Fruit fly (Drosophila melanogaster) whole organism, embryonic: ENCODE measurements around the gene spo.

ENCODE experiments used
- Atf-2 ChIP-seq: fragments of 200-800 bp; sonication (Bioruptor generic); optimal IDR thresholded peaks from 2 replicates; lab custom pipeline; 2016; ENCODE audit warnings: missing biosample characterization, missing genetic modification characterization
- CG11456 ChIP-seq: fragments of 200-800 bp; sonication (Bioruptor generic); IDR thresholded peaks from 3 replicates; pipeline ENCODE4 v1.3.6; 2022; ENCODE audit warnings: missing biosample characterization, missing genetic modification characterization
- CG12659 ChIP-seq: fragments of 200-800 bp; sonication (Bioruptor generic); optimal IDR thresholded peaks from 3 replicates; lab custom pipeline; 2017; ENCODE audit warnings: mild to moderate bottlenecking, missing biosample characterization, missing genetic modification reagents, missing genetic modification characterization
- CG12769 ChIP-seq: fragments of 200-800 bp; sonication (Bioruptor generic); optimal IDR thresholded peaks from 2 replicates; lab custom pipeline; 2019; ENCODE audit warnings: missing biosample characterization, mild to moderate bottlenecking, missing genetic modification characterization, moderate library complexity
- CG2199 ChIP-seq: fragments of 200-800 bp; sonication (Bioruptor generic); IDR thresholded peaks from 3 replicates; pipeline ENCODE4 v1.3.6; 2022; ENCODE audit warnings: missing biosample characterization, missing genetic modification characterization
- CG34422 ChIP-seq: fragments of 200-800 bp; sonication (Bioruptor generic); IDR thresholded peaks from 3 replicates; pipeline ENCODE4 v1.3.6; 2022; ENCODE audit warnings: missing biosample characterization, missing genetic modification characterization
- CG3726 ChIP-seq: fragments of 200-800 bp; sonication (Bioruptor generic); IDR thresholded peaks from 3 replicates; pipeline ENCODE4, ENCODE4 v1.3.6; 2022; ENCODE audit warnings: missing biosample characterization, missing genetic modification characterization
- Dbx ChIP-seq: fragments of 200-800 bp; sonication (Bioruptor generic); IDR thresholded peaks from 3 replicates; pipeline ENCODE4 v1.3.6; 2022; ENCODE audit warnings: missing biosample characterization, missing genetic modification characterization
- Ets65A ChIP-seq: fragments of 200-800 bp; sonication (Bioruptor generic); peaks from one replicate; lab custom pipeline; 2016; ENCODE audit warnings: missing biosample characterization, missing genetic modification characterization
- Hr39 ChIP-seq: fragments of >200 bp; optimal IDR thresholded peaks from 2 replicates; lab custom pipeline; 2017
- Med ChIP-seq: fragments of 200-800 bp; sonication (Bioruptor generic); peaks from one replicate; lab custom pipeline; 2016; ENCODE audit warnings: missing biosample characterization, missing genetic modification characterization, mild to moderate bottlenecking, inconsistent platforms, moderate library complexity
- Sry-β ChIP-seq: fragments of 200-800 bp; sonication (Bioruptor generic); optimal IDR thresholded peaks from 2 replicates; lab custom pipeline; 2018; ENCODE audit warnings: missing biosample characterization, mild to moderate bottlenecking, missing genetic modification characterization, moderate library complexity
- cg ChIP-seq: fragments of 200-800 bp; sonication (Bioruptor generic); optimal IDR thresholded peaks from 3 replicates; lab custom pipeline; 2019; ENCODE audit warnings: missing biosample characterization, mild to moderate bottlenecking, missing genetic modification characterization, moderate library complexity
- dysf ChIP-seq: fragments of 200-800 bp; sonication (Bioruptor generic); IDR thresholded peaks from 3 replicates; pipeline ENCODE4 v1.3.6; 2022; ENCODE audit warnings: missing biosample characterization, missing genetic modification characterization
- eyg ChIP-seq: fragments of 200-800 bp; sonication (Bioruptor generic); optimal IDR thresholded peaks from 3 replicates; lab custom pipeline; 2016; ENCODE audit warnings: missing biosample characterization, missing genetic modification characterization
- ken ChIP-seq: fragments of 200-800 bp; sonication (Bioruptor generic); IDR thresholded peaks from 3 replicates; pipeline ENCODE4 v1.3.6; 2022; ENCODE audit warnings: missing biosample characterization, missing genetic modification characterization
- knrl ChIP-seq: fragments of 200-800 bp; sonication (Bioruptor generic); IDR thresholded peaks from 3 replicates; pipeline ENCODE4 v1.3.6; 2022; ENCODE audit warnings: missing biosample characterization, missing genetic modification characterization; ENCODE audit not compliant: partially characterized antibody
- sens ChIP-seq: fragments of 200-800 bp; sonication (Bioruptor generic); peaks from one replicate; lab custom pipeline; 2016; ENCODE audit warnings: missing biosample characterization, missing genetic modification characterization
- sr ChIP-seq: fragments of 200-800 bp; sonication (Bioruptor generic); IDR thresholded peaks from 3 replicates; pipeline ENCODE4 v1.3.6; 2022; ENCODE audit warnings: missing biosample characterization, missing genetic modification characterization
- ttk ChIP-seq: fragments of 200-800 bp; sonication (Bioruptor generic); IDR thresholded peaks from 2 replicates; pipeline ENCODE4 v2.1.2; 2022; ENCODE audit warnings: missing biosample characterization, missing genetic modification characterization
- vnd ChIP-seq: fragments of 200-800 bp; sonication (Bioruptor generic); IDR thresholded peaks from 3 replicates; pipeline ENCODE4 v1.3.6; 2022; ENCODE audit warnings: missing biosample characterization, missing genetic modification characterization; ENCODE audit not compliant: partially characterized antibody
- zen2 ChIP-seq: fragments of 200-800 bp; sonication (Bioruptor generic); IDR thresholded peaks from 3 replicates; pipeline ENCODE4 v1.3.6; 2022; ENCODE audit warnings: missing biosample characterization, missing genetic modification characterization; ENCODE audit not compliant: partially characterized antibody

Gene spo

dm6 chr3L:5542772-5543371 lies 49.5 kb downstream of the spo start:
- 0 out of 3 replicates have a peak, but pooled peaks have one; percentile 32 for TF ChIP-seq Dbx (GFP tag; lab: Robert Waterston, UW)
- no peak for TF ChIP-seq CG2199 (GFP tag; lab: Robert Waterston, UW)
- TF ChIP-seq sens (GFP tag; lab: Kevin White, UChicago): peak; percentile 16
- no peak for TF ChIP-seq eyg (GFP tag; lab: Kevin White, UChicago)
- TF ChIP-seq CG34422: no peak
- peak; percentile 16 for TF ChIP-seq Hr39
- no peak for TF ChIP-seq Atf-2 (GFP tag; lab: Kevin White, UChicago)

- TF ChIP-seq vnd (GFP tag; lab: Robert Waterston, UW): 0 out of 3 replicates have a peak, but pooled peaks have one; percentile 18
- peak; percentile 1 for TF ChIP-seq Ets65A
- TF ChIP-seq Sry-β (GFP tag; lab: Kevin White, UChicago): no peak
- peak; percentile 47 for TF ChIP-seq Med
- no peak for TF ChIP-seq cg (GFP tag; lab: Kevin White, UChicago)
- TF ChIP-seq CG11456 (GFP tag; lab: Robert Waterston, UW): peak; percentile 8; the same call in 1 of the 3 replicates
- TF ChIP-seq CG3726 (GFP tag; lab: Robert Waterston, UW): 0 out of 3 replicates have a peak, but pooled peaks have one; percentile 32
- 0 out of 3 replicates have a peak, but pooled peaks have one; percentile 14 for TF ChIP-seq zen2
- no peak for TF ChIP-seq CG12659 (GFP tag; lab: Kevin White, UChicago)
- 0 out of 3 replicates have a peak, but pooled peaks have one; percentile 25 for TF ChIP-seq dysf (GFP tag; lab: Robert Waterston, UW)
- TF ChIP-seq Hr39: peak; percentile 91
- TF ChIP-seq ttk (GFP tag; lab: Robert Waterston, UW): no peak
- TF ChIP-seq sr (GFP tag; lab: Robert Waterston, UW): 0 out of 3 replicates have a peak, but pooled peaks have one; percentile 2
- peak; percentile 5 for TF ChIP-seq CG12769 (tag; lab: Kevin White, UChicago)
- TF ChIP-seq knrl (GFP tag; lab: Robert Waterston, UW): 0 out of 3 replicates have a peak, but pooled peaks have one; percentile 20
- 0 out of 3 replicates have a peak, but pooled peaks have one; percentile 7 for TF ChIP-seq ken (GFP tag; lab: Robert Waterston, UW)
These were observed 51.6 kb downstream of the spo start for dm6 chr3L:5540637-5541241.
